Worm (Caenorhabditis elegans) whole organism, L4 larva: ENCODE data around the gene ost-1.

Source experiments
- Y105C5A.15 ChIP-seq: fragments of 200-800 bp; sonication (Bioruptor generic); IDR thresholded peaks from 2 replicates; pipeline ENCODE4 v1.3.6; 2022; ENCODE audit warnings: missing genetic modification characterization, missing compliant biosample characterization
- attf-4 ChIP-seq: sonication (generic microtip); optimal IDR thresholded peaks from 3 replicates; lab custom pipeline; 2017; ENCODE audit warnings: missing biosample characterization, missing genetic modification characterization
- daf-12 ChIP-seq: fragments of 150-350 bp; optimal IDR thresholded peaks from 2 replicates; lab custom pipeline; 2014; ENCODE audit warnings: missing biosample characterization, missing genetic modification reagents, missing genetic modification characterization
- dmd-6 ChIP-seq: fragments of 200-800 bp; sonication (Bioruptor generic); IDR thresholded peaks from 2 replicates; pipeline ENCODE4 v1.3.6; 2022; ENCODE audit warnings: missing genetic modification reagents, missing genetic modification characterization, missing compliant biosample characterization
- hlh-30 ChIP-seq: sonication (generic microtip); optimal IDR thresholded peaks from 2 replicates; lab custom pipeline; 2017; ENCODE audit warnings: antibody characterized with exemption, mild to moderate bottlenecking, missing genetic modification characterization, missing compliant biosample characterization; ENCODE audit not compliant: insufficient read depth
- lin-13 ChIP-seq: fragments of 150-350 bp; optimal IDR thresholded peaks from 2 replicates; lab custom pipeline; 2014; ENCODE audit warnings: missing biosample characterization, missing genetic modification reagents, missing genetic modification characterization
- nhr-25 ChIP-seq: sonication (generic microtip); optimal IDR thresholded peaks from 2 replicates; lab custom pipeline; 2017; ENCODE audit warnings: missing genetic modification characterization, mild to moderate bottlenecking, missing compliant biosample characterization, antibody characterized with exemption, moderate library complexity, borderline replicate concordance; ENCODE audit not compliant: insufficient read depth
- nhr-76 ChIP-seq: fragments of 150-350 bp; optimal IDR thresholded peaks from 2 replicates; lab custom pipeline; 2014; ENCODE audit warnings: missing biosample characterization, missing genetic modification characterization
- snpc-4 ChIP-seq: fragments of 150-350 bp; optimal IDR thresholded peaks from 2 replicates; lab custom pipeline; 2014; ENCODE audit warnings: missing biosample characterization, missing genetic modification characterization
- unc-130 ChIP-seq: sonication (generic microtip); optimal IDR thresholded peaks from 2 replicates; lab custom pipeline; 2016; ENCODE audit warnings: missing genetic modification reagents, missing genetic modification characterization, missing compliant biosample characterization
- unc-62 ChIP-seq, 3 experiments: fragments of 150-350 bp in 1 of 3; sonication (generic microtip); optimal IDR thresholded peaks in 2 of 3; peaks in 1 of 3; 1 replicate in 1 of 3; 2 replicates in 2 of 3; lab custom pipeline; 2014 to 2017; ENCODE audit warnings: missing biosample characterization in 3 of 3, missing genetic modification characterization in 3 of 3, missing genetic modification reagents in 3 of 3, missing genotype in 1 of 3
- vab-7 ChIP-seq: fragments of 200-800 bp; sonication (Bioruptor generic); IDR thresholded peaks from 2 replicates; pipeline ENCODE4 v1.3.6; 2022; ENCODE audit warnings: missing genetic modification reagents, missing genetic modification characterization, missing compliant biosample characterization

ce11 chrIV:1124741-1125140, 17.5 kb downstream of the ost-1 start, which contains the start of gene perm-4:
- TF ChIP-seq daf-12 (tag; lab: Kevin White, UChicago) (no peak), Y105C5A.15 (GFP tag; lab: Robert Waterston, UW) (no peak), vab-7 (GFP tag; lab: Robert Waterston, UW) (no peak), dmd-6 (GFP tag; lab: Robert Waterston, UW) (no peak), unc-62 (GFP tag; optimal IDR thresholded peaks at IDR 0.05 in 1 of 2; lab: Kevin White, UChicago) (no peak), unc-62 (tag; optimal IDR thresholded peaks at IDR 0.05; lab: Kevin White, UChicago) (no peak), lin-13 (no peak), snpc-4 (tag; lab: Kevin White, UChicago) (no peak), nhr-76 (no peak), attf-4 (tag; lab: Kevin White, UChicago) (no peak), unc-130 (GFP tag; lab: Kevin White, UChicago) (no peak), hlh-30 (tag; lab: Kevin White, UChicago) (no peak), nhr-25 (tag; lab: Kevin White, UChicago) (no peak)
